Worm (Caenorhabditis elegans) whole organism, L2 larva: ENCODE measurements around the gene ZK945.4.
A peak's percentile ranks its signal among the peaks of the same experiment; 100 is the strongest.

ENCODE experiments used
- C34F6.9 ChIP-seq: fragments of 150-350 bp; optimal IDR thresholded peaks from 2 replicates; lab custom pipeline; 2014; ENCODE audit warnings: missing biosample characterization, missing genetic modification characterization
- F13H6.1 ChIP-seq: sonication (generic microtip); optimal IDR thresholded peaks from 2 replicates; lab custom pipeline; 2016; ENCODE audit warnings: missing genetic modification characterization, missing compliant biosample characterization
- R02D3.7 ChIP-seq: fragments of 150-350 bp; optimal IDR thresholded peaks from 2 replicates; lab custom pipeline; 2014; ENCODE audit warnings: missing biosample characterization, missing genetic modification characterization
- ZK546.5 ChIP-seq: sonication (generic microtip); optimal IDR thresholded peaks from 2 replicates; lab custom pipeline; 2017; ENCODE audit warnings: missing biosample characterization, missing genetic modification characterization
- alr-1 ChIP-seq: fragments of 150-350 bp; optimal IDR thresholded peaks from 2 replicates; lab custom pipeline; 2014; ENCODE audit warnings: missing biosample characterization, missing genetic modification characterization
- ama-1 ChIP-seq: fragments of 150-350 bp; optimal IDR thresholded peaks from 2 replicates; lab custom pipeline; 2018; ENCODE audit warnings: inconsistent platforms
- blmp-1 ChIP-seq: sonication (generic microtip); optimal IDR thresholded peaks from 2 replicates; lab custom pipeline; 2017; ENCODE audit warnings: missing genetic modification characterization, mild to moderate bottlenecking, missing compliant biosample characterization, antibody characterized with exemption, moderate library complexity; ENCODE audit not compliant: insufficient read depth
- ceh-16 ChIP-seq: fragments of 150-350 bp; optimal IDR thresholded peaks from 2 replicates; lab custom pipeline; 2014; ENCODE audit warnings: missing biosample characterization, missing genetic modification characterization
- ceh-82 ChIP-seq: fragments of 150-350 bp; optimal IDR thresholded peaks from 2 replicates; lab custom pipeline; 2014; ENCODE audit warnings: missing biosample characterization, missing genetic modification characterization
- crh-2 ChIP-seq: sonication (generic microtip); optimal IDR thresholded peaks from 2 replicates; lab custom pipeline; 2017; ENCODE audit warnings: missing biosample characterization, missing genetic modification characterization
- dmd-4 ChIP-seq: sonication (generic microtip); optimal IDR thresholded peaks from 2 replicates; lab custom pipeline; 2017; ENCODE audit warnings: missing biosample characterization, missing genetic modification characterization
- egl-27 ChIP-seq: sonication (generic microtip); optimal IDR thresholded peaks from 3 replicates; lab custom pipeline; 2017; ENCODE audit warnings: missing biosample characterization, missing genetic modification reagents, missing genetic modification characterization
- elt-1 ChIP-seq: fragments of 150-350 bp; optimal IDR thresholded peaks from 2 replicates; lab custom pipeline; 2014; ENCODE audit warnings: missing biosample characterization, missing genetic modification characterization
- fos-1 ChIP-seq: fragments of 150-350 bp; optimal IDR thresholded peaks from 2 replicates; lab custom pipeline; 2014; ENCODE audit warnings: missing biosample characterization, missing genetic modification characterization
- gmeb-1 ChIP-seq: fragments of 150-350 bp; optimal IDR thresholded peaks from 2 replicates; lab custom pipeline; 2014; ENCODE audit warnings: missing biosample characterization, missing genetic modification characterization
- lin-11 ChIP-seq: fragments of 150-350 bp; sonication (generic microtip); optimal IDR thresholded peaks from 2 replicates; lab custom pipeline; 2014; ENCODE audit warnings: missing biosample characterization, missing genetic modification characterization, inconsistent platforms, mixed read lengths
- lin-13 ChIP-seq: fragments of 150-350 bp; optimal IDR thresholded peaks from 2 replicates; lab custom pipeline; 2014; ENCODE audit warnings: missing biosample characterization, missing genetic modification reagents, missing genetic modification characterization
- lsy-2 ChIP-seq, 2 experiments: fragments of 150-350 bp in 1 of 2; sonication (generic microtip) in 1 of 2; optimal IDR thresholded peaks; 2 replicates each; lab custom pipeline; 2014 to 2017; ENCODE audit warnings: missing biosample characterization in 2 of 2, missing genetic modification characterization in 2 of 2
- mdl-1 ChIP-seq, 2 experiments: fragments of 150-350 bp in 1 of 2; sonication (generic microtip) in 1 of 2; optimal IDR thresholded peaks; 2 replicates each; lab custom pipeline; 2017; ENCODE audit warnings: missing biosample characterization in 2 of 2, missing genetic modification characterization in 2 of 2
- nhr-11 ChIP-seq: fragments of 150-350 bp; optimal IDR thresholded peaks from 2 replicates; lab custom pipeline; 2014; ENCODE audit warnings: missing biosample characterization, missing genetic modification characterization
- nhr-129 ChIP-seq: fragments of 150-350 bp; optimal IDR thresholded peaks from 2 replicates; lab custom pipeline; 2014; ENCODE audit warnings: missing biosample characterization, missing genetic modification characterization
- nhr-21 ChIP-seq: fragments of 150-350 bp; optimal IDR thresholded peaks from 2 replicates; lab custom pipeline; 2014; ENCODE audit warnings: missing biosample characterization, missing genetic modification characterization
- nhr-23 ChIP-seq: fragments of 150-350 bp; optimal IDR thresholded peaks from 2 replicates; lab custom pipeline; 2014; ENCODE audit warnings: missing biosample characterization, missing genetic modification reagents, missing genetic modification characterization
- nhr-237 ChIP-seq: fragments of 150-350 bp; optimal IDR thresholded peaks from 2 replicates; lab custom pipeline; 2014; ENCODE audit warnings: missing biosample characterization, missing genetic modification characterization
- nhr-6 ChIP-seq: fragments of 150-350 bp; optimal IDR thresholded peaks from 2 replicates; lab custom pipeline; 2014; ENCODE audit warnings: missing biosample characterization, missing genetic modification characterization
- sem-4 ChIP-seq: fragments of 150-350 bp; optimal IDR thresholded peaks from 2 replicates; lab custom pipeline; 2014; ENCODE audit warnings: missing biosample characterization, missing genetic modification reagents, missing genetic modification characterization
- skn-1 ChIP-seq: sonication (generic microtip); optimal IDR thresholded peaks from 2 replicates; lab custom pipeline; 2017; ENCODE audit warnings: missing biosample characterization, missing genetic modification characterization
- sma-3 ChIP-seq: sonication (generic microtip); optimal IDR thresholded peaks from 2 replicates; lab custom pipeline; 2016; ENCODE audit warnings: missing genetic modification reagents, missing genetic modification characterization, missing compliant biosample characterization
- sma-9 ChIP-seq, 2 experiments: fragments of 150-350 bp in 1 of 2; sonication (generic microtip) in 1 of 2; optimal IDR thresholded peaks; 2 replicates each; lab custom pipeline; 2014 to 2016; ENCODE audit warnings: missing genetic modification characterization in 2 of 2, mild to moderate bottlenecking in 1 of 2, missing biosample characterization in 1 of 2, missing compliant biosample characterization in 1 of 2, missing genetic modification reagents in 1 of 2, moderate library complexity in 1 of 2
- snpc-4 ChIP-seq: fragments of 150-350 bp; optimal IDR thresholded peaks from 2 replicates; lab custom pipeline; 2014; ENCODE audit warnings: missing biosample characterization, missing genetic modification characterization
- unc-39 ChIP-seq: fragments of 150-350 bp; optimal IDR thresholded peaks from 2 replicates; lab custom pipeline; 2014; ENCODE audit warnings: missing biosample characterization, missing genetic modification characterization
- unc-55 ChIP-seq: fragments of 150-350 bp; sonication (generic microtip); optimal IDR thresholded peaks from 3 replicates; lab custom pipeline; 2014; ENCODE audit warnings: missing biosample characterization, missing genetic modification reagents, missing genetic modification characterization
- unc-62 ChIP-seq: fragments of 150-350 bp; optimal IDR thresholded peaks from 2 replicates; lab custom pipeline; 2014; ENCODE audit warnings: missing biosample characterization, missing genetic modification reagents, missing genetic modification characterization
- zag-1 ChIP-seq: fragments of 150-350 bp; optimal IDR thresholded peaks from 2 replicates; lab custom pipeline; 2014; ENCODE audit warnings: missing biosample characterization, missing genetic modification characterization
- ztf-1 ChIP-seq: fragments of 200-800 bp; sonication (Bioruptor generic); conservative IDR thresholded peaks from 2 replicates; pipeline ENCODE4 v1.3.6; 2022; ENCODE audit warnings: missing genetic modification characterization, missing compliant biosample characterization
- ztf-11 ChIP-seq: sonication (generic microtip); optimal IDR thresholded peaks from 2 replicates; lab custom pipeline; 2017; ENCODE audit warnings: missing biosample characterization, missing genetic modification characterization
- ztf-4 ChIP-seq: fragments of 150-350 bp; optimal IDR thresholded peaks from 2 replicates; lab custom pipeline; 2014; ENCODE audit warnings: missing biosample characterization, missing genetic modification characterization

The ZK945.4 gene

ce11 chrII:10108377-10108776, 2.9 kb upstream of the ZK945.4 start, which contains the start of the genes ZK945.7 and ZK945.8:
Gene ZK945.7, minus strand, starts transcription at chrII:10108477.
Gene ZK945.8, plus strand, starts transcription at chrII:10108651.
- TF ChIP-seq alr-1 (tag; lab: Kevin White, UChicago) (no peak), unc-62 (no peak), nhr-6 (tag; lab: Kevin White, UChicago) (no peak), ceh-16 (tag; lab: Kevin White, UChicago) (no peak), sem-4 (tag; lab: Kevin White, UChicago) (no peak), mdl-1 (tag; optimal IDR thresholded peaks at IDR 0.05; lab: Kevin White, UChicago) (no peak)
- TF ChIP-seq, all 48 proteins: peak for 0

- no peak for TF ChIP-seq skn-1 (tag; lab: Kevin White, UChicago)
- TF ChIP-seq nhr-11 (tag; lab: Kevin White, UChicago): no peak
- TF ChIP-seq sma-3 (GFP tag; lab: Kevin White, UChicago): no peak
- no peak for TF ChIP-seq ztf-11
- no peak for TF ChIP-seq alr-1 (tag; lab: Kevin White, UChicago)
- no peak for TF ChIP-seq fos-1 (tag; lab: Kevin White, UChicago)
- no peak for TF ChIP-seq sma-9 (GFP tag; optimal IDR thresholded peaks at IDR 0.05; lab: Kevin White, UChicago)
- no peak for TF ChIP-seq sma-9 (tag; optimal IDR thresholded peaks at IDR 0.05; lab: Kevin White, UChicago)
- TF ChIP-seq ZK546.5 (tag; lab: Kevin White, UChicago): no peak
- TF ChIP-seq unc-39 (tag; lab: Kevin White, UChicago): no peak
- no peak for TF ChIP-seq nhr-6 (tag; lab: Kevin White, UChicago)
- TF ChIP-seq ztf-1 (GFP tag; lab: Robert Waterston, UW): no peak
- TF ChIP-seq ama-1: no peak
- TF ChIP-seq crh-2 (tag; lab: Kevin White, UChicago): no peak
- TF ChIP-seq gmeb-1 (tag; lab: Kevin White, UChicago): no peak
- no peak for TF ChIP-seq ztf-4 (tag; lab: Kevin White, UChicago)
- no peak for TF ChIP-seq unc-62
- TF ChIP-seq elt-1: no peak
- TF ChIP-seq nhr-21 (tag; lab: Kevin White, UChicago): no peak
- no peak for TF ChIP-seq egl-27 (tag; lab: Kevin White, UChicago)
These were observed 1.4 kb upstream of the ZK945.4 start, which contains the start of gene ZK945.6 for ce11 chrII:10106870-10107269. Gene ZK945.6, minus strand, starts transcription at chrII:10106970.

- TF ChIP-seq snpc-4: no peak
- no peak for TF ChIP-seq skn-1 (tag; lab: Kevin White, UChicago)
- no peak for TF ChIP-seq lsy-2 (tag; optimal IDR thresholded peaks at IDR 0.05; lab: Kevin White, UChicago)
- TF ChIP-seq ama-1: no peak
- no peak for TF ChIP-seq F13H6.1 (tag; lab: Kevin White, UChicago)
- no peak for TF ChIP-seq ztf-1 (GFP tag; lab: Robert Waterston, UW)
- TF ChIP-seq unc-39 (tag; lab: Kevin White, UChicago): no peak
- no peak for TF ChIP-seq elt-1
- TF ChIP-seq fos-1 (tag; lab: Kevin White, UChicago): no peak
- TF ChIP-seq nhr-23 (tag; lab: Kevin White, UChicago): no peak
- TF ChIP-seq blmp-1 (tag; lab: Kevin White, UChicago): no peak
These were observed 2.3 kb downstream of the ZK945.4 start for ce11 chrII:10103212-10103611.

DNA sequence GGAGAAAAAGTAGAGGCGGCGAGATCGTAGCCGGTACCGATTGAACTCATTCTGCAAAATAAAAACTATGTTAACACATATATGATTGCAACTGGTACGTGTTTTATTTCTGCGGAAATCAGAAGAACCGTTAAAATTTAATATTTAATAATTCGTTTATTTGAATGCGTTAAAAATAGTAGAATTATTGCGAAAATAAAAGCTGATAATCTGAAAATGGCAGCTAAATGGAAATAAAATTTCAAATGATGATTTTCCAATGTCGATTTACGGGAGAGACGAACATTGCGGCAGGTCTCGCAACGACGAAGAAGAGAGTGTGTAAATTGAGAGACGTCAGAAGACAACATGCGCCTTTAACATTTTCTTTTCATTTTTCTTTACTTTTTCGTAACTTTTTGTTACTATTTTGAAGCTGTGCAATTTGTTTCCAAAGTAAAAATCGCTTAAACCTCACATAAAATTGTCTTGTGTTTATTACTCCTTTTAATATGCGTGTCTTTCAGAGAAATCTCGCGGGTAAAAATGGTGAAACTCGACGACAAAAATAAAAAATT, 5.6 kb downstream of the ZK945.4 start, which contains the start of the genes pas-7 and puf-12:
pas-7 (minus strand) TSS at position 51 of the 557 bp plus-strand sequence.
puf-12 (plus strand) TSS at position 507 of the 557 bp plus-strand sequence.
- TF ChIP-seq skn-1 (tag; lab: Kevin White, UChicago): peak; percentile 63
- TF ChIP-seq R02D3.7 (tag; lab: Kevin White, UChicago): peak; percentile 5
- peak in 1 of 2 experiments; percentile 77 for TF ChIP-seq lsy-2 (tag; optimal IDR thresholded peaks at IDR 0.05; lab: Kevin White, UChicago)
- TF ChIP-seq unc-55 (GFP tag; lab: Kevin White, UChicago): peak; percentile 67
- TF ChIP-seq zag-1 (tag; lab: Kevin White, UChicago): no peak
- peak; percentile 65 for TF ChIP-seq C34F6.9 (tag; lab: Kevin White, UChicago)
- TF ChIP-seq nhr-129 (tag; lab: Kevin White, UChicago): peak; percentile 59
- no peak for TF ChIP-seq sma-3 (GFP tag; lab: Kevin White, UChicago)

ce11 chrII:10099072-10099471, 6.4 kb downstream of the ZK945.4 start:
- no peak for TF ChIP-seq nhr-129 (tag; lab: Kevin White, UChicago)
- no peak for TF ChIP-seq alr-1 (tag; lab: Kevin White, UChicago)
- TF ChIP-seq ZK546.5 (tag; lab: Kevin White, UChicago): no peak
- TF ChIP-seq sma-3 (GFP tag; lab: Kevin White, UChicago): no peak
- TF ChIP-seq unc-62: no peak
- no peak for TF ChIP-seq unc-39 (tag; lab: Kevin White, UChicago)
- TF ChIP-seq nhr-237: no peak
- no peak for TF ChIP-seq lin-11 (tag; lab: Kevin White, UChicago)
- no peak for TF ChIP-seq lin-13 (GFP tag; lab: Kevin White, UChicago)
- TF ChIP-seq fos-1 (tag; lab: Kevin White, UChicago): no peak
- no peak for TF ChIP-seq elt-1
- no peak for TF ChIP-seq crh-2 (tag; lab: Kevin White, UChicago)
- TF ChIP-seq dmd-4: no peak
- TF ChIP-seq ceh-82 (tag; lab: Kevin White, UChicago): no peak
